Worm (Caenorhabditis elegans) whole organism, L4 larva: ENCODE results near the gene C09G9.8.

Experiments used
- D1046.2 ChIP-seq: fragments of 200-800 bp; sonication (Bioruptor generic); IDR thresholded peaks from 2 replicates; pipeline ENCODE4 v1.3.6; 2022; ENCODE audit warnings: missing genetic modification characterization, missing compliant biosample characterization
- F26F4.8 ChIP-seq: fragments of 200-800 bp; sonication (Bioruptor generic); conservative IDR thresholded peaks from 2 replicates; pipeline ENCODE4 v1.3.6; 2022; ENCODE audit warnings: missing genetic modification characterization, missing compliant biosample characterization
- aha-1 ChIP-seq: fragments of 150-350 bp; peaks from one replicate; lab custom pipeline; 2014; ENCODE audit warnings: missing biosample characterization, missing genetic modification characterization
- arid-1 ChIP-seq: fragments of 200-800 bp; sonication (Bioruptor generic); conservative IDR thresholded peaks from 2 replicates; pipeline ENCODE4 v1.3.6; 2022; ENCODE audit warnings: missing genetic modification reagents, missing genetic modification characterization, missing compliant biosample characterization
- ceh-82 ChIP-seq: sonication (generic microtip); optimal IDR thresholded peaks from 2 replicates; lab custom pipeline; 2017; ENCODE audit warnings: missing biosample characterization, missing genetic modification characterization
- cey-2 ChIP-seq: sonication (generic microtip); optimal IDR thresholded peaks from 3 replicates; lab custom pipeline; 2017; ENCODE audit warnings: missing genetic modification characterization, mild to moderate bottlenecking, missing compliant biosample characterization, antibody characterized with exemption, borderline replicate concordance; ENCODE audit not compliant: insufficient read depth
- daf-12 ChIP-seq: fragments of 150-350 bp; optimal IDR thresholded peaks from 2 replicates; lab custom pipeline; 2014; ENCODE audit warnings: missing biosample characterization, missing genetic modification reagents, missing genetic modification characterization
- daf-16 ChIP-seq, 3 experiments: sonication (generic microtip); optimal IDR thresholded peaks; 2 replicates each; lab custom pipeline; 2016 to 2017; ENCODE audit warnings: missing genetic modification characterization in 3 of 3, missing genetic modification reagents in 3 of 3, mild to moderate bottlenecking in 2 of 3, missing compliant biosample characterization in 2 of 3, missing biosample characterization in 1 of 3, moderate library complexity in 1 of 3
- dmd-6 ChIP-seq: fragments of 200-800 bp; sonication (Bioruptor generic); IDR thresholded peaks from 2 replicates; pipeline ENCODE4 v1.3.6; 2022; ENCODE audit warnings: missing genetic modification reagents, missing genetic modification characterization, missing compliant biosample characterization
- dpl-1 ChIP-seq: fragments of 150-350 bp; optimal IDR thresholded peaks from 2 replicates; lab custom pipeline; 2014; ENCODE audit warnings: missing biosample characterization, missing genetic modification reagents, missing genetic modification characterization
- duxl-1 ChIP-seq: sonication (generic microtip); optimal IDR thresholded peaks from 2 replicates; lab custom pipeline; 2016; ENCODE audit warnings: mild to moderate bottlenecking, missing genetic modification characterization, moderate library complexity, missing compliant biosample characterization; ENCODE audit not compliant: poor library complexity
- dve-1 ChIP-seq: sonication (generic microtip); optimal IDR thresholded peaks from 2 replicates; lab custom pipeline; 2017; ENCODE audit warnings: antibody characterized with exemption, mild to moderate bottlenecking, missing genetic modification characterization, missing compliant biosample characterization; ENCODE audit not compliant: insufficient read depth
- egl-27 ChIP-seq: sonication (generic microtip); optimal IDR thresholded peaks from 3 replicates; lab custom pipeline; 2017; ENCODE audit warnings: missing biosample characterization, missing genetic modification reagents, missing genetic modification characterization
- fos-1 ChIP-seq: fragments of 150-350 bp; optimal IDR thresholded peaks from 2 replicates; lab custom pipeline; 2014; ENCODE audit warnings: missing biosample characterization, missing genetic modification characterization
- gei-8 ChIP-seq: fragments of 200-800 bp; sonication (Bioruptor generic); optimal IDR thresholded peaks from 2 replicates; lab custom pipeline; 2018; ENCODE audit warnings: mild to moderate bottlenecking, missing genetic modification characterization, missing compliant biosample characterization
- hif-1 ChIP-seq, 2 experiments: sonication (generic microtip); optimal IDR thresholded peaks; 2 replicates each; lab custom pipeline; 2016 to 2017; ENCODE audit warnings: missing compliant biosample characterization in 2 of 2, missing genetic modification characterization in 2 of 2, missing genetic modification reagents in 2 of 2, missing genotype in 2 of 2, mild to moderate bottlenecking in 1 of 2
- hlh-11 ChIP-seq: fragments of 200-800 bp; sonication (Bioruptor generic); optimal IDR thresholded peaks from 2 replicates; lab custom pipeline; 2018; ENCODE audit warnings: mild to moderate bottlenecking, missing genetic modification characterization, missing compliant biosample characterization
- hlh-30 ChIP-seq: sonication (generic microtip); optimal IDR thresholded peaks from 2 replicates; lab custom pipeline; 2017; ENCODE audit warnings: antibody characterized with exemption, mild to moderate bottlenecking, missing genetic modification characterization, missing compliant biosample characterization; ENCODE audit not compliant: insufficient read depth
- hmg-1.1 ChIP-seq: fragments of 200-800 bp; sonication (Bioruptor generic); IDR thresholded peaks from 2 replicates; pipeline ENCODE4 v1.3.6; 2022; ENCODE audit warnings: missing genetic modification reagents, missing genetic modification characterization, missing compliant biosample characterization
- lin-1 ChIP-seq: fragments of 200-800 bp; sonication (Bioruptor generic); IDR thresholded peaks from 2 replicates; pipeline ENCODE4 v1.3.6; 2022; ENCODE audit warnings: missing genetic modification reagents, missing genetic modification characterization, missing compliant biosample characterization
- lsy-2 ChIP-seq, 2 experiments: fragments of 150-350 bp in 1 of 2; sonication (generic microtip) in 1 of 2; optimal IDR thresholded peaks; 2 replicates each; lab custom pipeline; 2014 to 2017; ENCODE audit warnings: missing biosample characterization in 2 of 2, missing genetic modification characterization in 2 of 2
- madf-5 ChIP-seq, 2 experiments: fragments of 200-800 bp; sonication (Bioruptor generic); IDR thresholded peaks; 2 replicates each; pipeline ENCODE4 v1.3.6; 2022; ENCODE audit warnings: missing compliant biosample characterization in 2 of 2, missing genetic modification characterization in 2 of 2
- mdl-1 ChIP-seq, 2 experiments: fragments of 150-350 bp in 1 of 2; sonication (generic microtip) in 1 of 2; optimal IDR thresholded peaks; 2 replicates each; lab custom pipeline; 2014 to 2017; ENCODE audit warnings: missing biosample characterization in 2 of 2, missing genetic modification characterization in 2 of 2
- mdt-29 ChIP-seq: fragments of 200-800 bp; sonication (Bioruptor generic); IDR thresholded peaks from 2 replicates; pipeline ENCODE4 v1.3.6; 2022; ENCODE audit warnings: missing genetic modification reagents, missing genetic modification characterization, missing compliant biosample characterization
- mep-1 ChIP-seq: fragments of 150-350 bp; sonication (generic microtip); optimal IDR thresholded peaks from 3 replicates; lab custom pipeline; 2014; ENCODE audit warnings: missing biosample characterization, missing genetic modification characterization
- mes-2 ChIP-seq: sonication (generic microtip); optimal IDR thresholded peaks from 2 replicates; lab custom pipeline; 2016; ENCODE audit warnings: missing genotype, mild to moderate bottlenecking, missing genetic modification characterization, missing compliant biosample characterization; ENCODE audit not compliant: poor library complexity, severe bottlenecking
- mxl-3 ChIP-seq: fragments of 200-800 bp; sonication (Bioruptor generic); optimal IDR thresholded peaks from 2 replicates; lab custom pipeline; 2018; ENCODE audit warnings: mild to moderate bottlenecking, missing genetic modification characterization, missing compliant biosample characterization
- nhr-102 ChIP-seq: sonication (generic microtip); optimal IDR thresholded peaks from 2 replicates; lab custom pipeline; 2016; ENCODE audit warnings: mild to moderate bottlenecking, missing genetic modification characterization, moderate library complexity, missing compliant biosample characterization
- nhr-111 ChIP-seq: fragments of 200-800 bp; sonication (Bioruptor generic); optimal IDR thresholded peaks from 2 replicates; lab custom pipeline; 2018; ENCODE audit warnings: mild to moderate bottlenecking, missing genetic modification characterization, missing compliant biosample characterization
- nhr-25 ChIP-seq: sonication (generic microtip); optimal IDR thresholded peaks from 2 replicates; lab custom pipeline; 2017; ENCODE audit warnings: missing genetic modification characterization, mild to moderate bottlenecking, missing compliant biosample characterization, antibody characterized with exemption, moderate library complexity, borderline replicate concordance; ENCODE audit not compliant: insufficient read depth
- nhr-28 ChIP-seq: fragments of 150-350 bp; optimal IDR thresholded peaks from 2 replicates; lab custom pipeline; 2014; ENCODE audit warnings: missing biosample characterization, missing genetic modification characterization
- nhr-48 ChIP-seq: sonication (generic microtip); optimal IDR thresholded peaks from 2 replicates; lab custom pipeline; 2016; ENCODE audit warnings: mild to moderate bottlenecking, missing genetic modification characterization, missing compliant biosample characterization
- nhr-77 ChIP-seq: fragments of 150-350 bp; optimal IDR thresholded peaks from 2 replicates; lab custom pipeline; 2014; ENCODE audit warnings: missing biosample characterization, missing genetic modification characterization
- pha-4 ChIP-seq, 2 experiments: fragments of 150-350 bp in 1 of 2; fragments of 200-800 bp in 1 of 2; sonication (Bioruptor generic) in 1 of 2; IDR thresholded peaks in 1 of 2; optimal IDR thresholded peaks in 1 of 2; 2 replicates each; pipeline versions ENCODE4 v1.3.6 to Lab custom; 2014 to 2022; ENCODE audit warnings: missing genetic modification characterization in 2 of 2, missing genetic modification reagents in 2 of 2, missing biosample characterization in 1 of 2, missing compliant biosample characterization in 1 of 2
- php-3 ChIP-seq: fragments of 200-800 bp; sonication (Bioruptor generic); IDR thresholded peaks from 2 replicates; pipeline ENCODE4 v1.3.6; 2022; ENCODE audit warnings: missing genetic modification reagents, missing genetic modification characterization, missing compliant biosample characterization
- pqm-1 ChIP-seq: sonication (generic microtip); optimal IDR thresholded peaks from 2 replicates; lab custom pipeline; 2017; ENCODE audit warnings: missing biosample characterization, missing genetic modification characterization
- rbr-2 ChIP-seq: sonication (generic microtip); optimal IDR thresholded peaks from 2 replicates; lab custom pipeline; 2016; ENCODE audit warnings: missing genotype, missing genetic modification characterization, missing compliant biosample characterization
- spr-3 ChIP-seq: fragments of 200-800 bp; sonication (Bioruptor generic); optimal IDR thresholded peaks from 2 replicates; lab custom pipeline; 2018; ENCODE audit warnings: mild to moderate bottlenecking, missing genetic modification characterization, missing compliant biosample characterization
- tra-1 ChIP-seq: fragments of 200-800 bp; sonication (Bioruptor generic); IDR thresholded peaks from 2 replicates; pipeline ENCODE4 v1.3.6; 2022; ENCODE audit warnings: missing genetic modification reagents, missing genetic modification characterization, missing compliant biosample characterization
- unc-62 ChIP-seq, 3 experiments: fragments of 150-350 bp in 1 of 3; sonication (generic microtip); optimal IDR thresholded peaks in 2 of 3; peaks in 1 of 3; 1 replicate in 1 of 3; 2 replicates in 2 of 3; lab custom pipeline; 2014 to 2017; ENCODE audit warnings: missing biosample characterization in 3 of 3, missing genetic modification characterization in 3 of 3, missing genetic modification reagents in 3 of 3, missing genotype in 1 of 3
- zag-1 ChIP-seq: fragments of 150-350 bp; optimal IDR thresholded peaks from 2 replicates; lab custom pipeline; 2014; ENCODE audit warnings: missing biosample characterization, missing genetic modification characterization
- zfp-3 ChIP-seq: fragments of 200-800 bp; sonication (Bioruptor generic); conservative IDR thresholded peaks from 2 replicates; pipeline ENCODE4 v1.3.6; 2022; ENCODE audit warnings: missing genetic modification reagents, missing genetic modification characterization, missing compliant biosample characterization
- zip-11 ChIP-seq: fragments of 200-800 bp; sonication (Bioruptor generic); IDR thresholded peaks from 2 replicates; pipeline ENCODE4 v1.3.6; 2022; ENCODE audit warnings: missing genetic modification characterization, missing compliant biosample characterization
- zip-2 ChIP-seq: fragments of 150-350 bp; optimal IDR thresholded peaks from 2 replicates; lab custom pipeline; 2014; ENCODE audit warnings: missing biosample characterization, missing genetic modification characterization

Gene C09G9.8

ce11 chrIV:8865343-8865742, 15.9 kb upstream of the C09G9.8 start, which contains the start of gene C09G9.1:
C09G9.1 (minus strand) TSS chrIV:8865485.
- TF ChIP-seq hif-1 (tag; optimal IDR thresholded peaks at IDR 0.05; lab: Kevin White, UChicago) (no peak), unc-62 (GFP tag; optimal IDR thresholded peaks at IDR 0.05 in 1 of 2; lab: Kevin White, UChicago) (peak in 1 of 2 experiments; percentile 51), unc-62 (tag; optimal IDR thresholded peaks at IDR 0.05; lab: Kevin White, UChicago) (no peak), daf-16 (GFP tag; optimal IDR thresholded peaks at IDR 0.05; lab: Kevin White, UChicago) (no peak), daf-16 (tag; optimal IDR thresholded peaks at IDR 0.05; lab: Kevin White, UChicago) (peak; percentile 23), nhr-25 (tag; lab: Kevin White, UChicago) (no peak), nhr-28 (peak; percentile 51), pqm-1 (tag; lab: Kevin White, UChicago) (peak; percentile 67), D1046.2 (no peak), dve-1 (tag; lab: Kevin White, UChicago) (peak; percentile 40), egl-27 (tag; lab: Kevin White, UChicago) (no peak)

ce11 chrIV:8866092-8866491, 15.2 kb upstream of the C09G9.8 start:
- no peak for TF ChIP-seq daf-12 (tag; lab: Kevin White, UChicago)
- TF ChIP-seq dpl-1 (GFP tag; lab: Kevin White, UChicago) = peak; percentile 64
- peak in 1 of 2 experiments; percentile 67 for TF ChIP-seq mdl-1 (tag; optimal IDR thresholded peaks at IDR 0.05; lab: Kevin White, UChicago)
- TF ChIP-seq hif-1 (tag; optimal IDR thresholded peaks at IDR 0.05; lab: Kevin White, UChicago) = peak in 1 of 2 experiments; percentile 42
- peak; percentile 74 for TF ChIP-seq nhr-77 (tag; lab: Kevin White, UChicago)
- TF ChIP-seq zip-2 = no peak
- peak; percentile 14 for TF ChIP-seq mes-2
- peak; percentile 81; the same call in 1 of the 2 replicates for TF ChIP-seq tra-1
- peak; percentile 8 for TF ChIP-seq gei-8 (GFP tag; lab: Kevin White, UChicago)
- no peak for TF ChIP-seq madf-5 (GFP tag; IDR thresholded peaks at IDR 0.05; lab: Robert Waterston, UW)
- TF ChIP-seq php-3 = 0 out of 2 replicates have a peak, but pooled peaks have one; percentile 35
- TF ChIP-seq spr-3 (GFP tag; lab: Kevin White, UChicago) = no peak
- TF ChIP-seq arid-1 (GFP tag; lab: Robert Waterston, UW) = no peak
- TF ChIP-seq lin-1 (GFP tag; lab: Robert Waterston, UW) = peak; percentile 75
- no peak for TF ChIP-seq nhr-111
- TF ChIP-seq F26F4.8 (GFP tag; lab: Robert Waterston, UW) = no peak
- peak; percentile 38; the same call in 1 of the 2 replicates for TF ChIP-seq pha-4 (GFP tag; IDR thresholded peaks at IDR 0.05; lab: Robert Waterston, UW)
- peak; percentile 62 for TF ChIP-seq pha-4 (tag; optimal IDR thresholded peaks at IDR 0.05; lab: Kevin White, UChicago)
- TF ChIP-seq hlh-11 (tag; lab: Kevin White, UChicago) = peak; percentile 96
- peak; percentile 85 for TF ChIP-seq mxl-3 (GFP tag; lab: Kevin White, UChicago)
- TF ChIP-seq ceh-82 = no peak
- no peak for TF ChIP-seq zag-1 (tag; lab: Kevin White, UChicago)
- TF ChIP-seq fos-1 (tag; lab: Kevin White, UChicago) = no peak
- peak; percentile 59; the same call in 1 of the 2 replicates for TF ChIP-seq hmg-1.1 (GFP tag; lab: Robert Waterston, UW)
- peak; percentile 59; the same call in 1 of the 2 replicates for TF ChIP-seq zfp-3 (GFP tag; lab: Robert Waterston, UW)
- TF ChIP-seq pqm-1 (tag; lab: Kevin White, UChicago) = peak; percentile 90
- TF ChIP-seq mep-1 (tag; lab: Kevin White, UChicago) = peak; percentile 83
- peak; percentile 98 for TF ChIP-seq aha-1 (tag; lab: Kevin White, UChicago)
- peak; percentile 46 for TF ChIP-seq rbr-2 (tag; lab: Kevin White, UChicago)
- peak; percentile 88 for TF ChIP-seq dmd-6 (GFP tag; lab: Robert Waterston, UW)
- TF ChIP-seq lsy-2 (tag; optimal IDR thresholded peaks at IDR 0.05; lab: Kevin White, UChicago) = peak in 1 of 2 experiments; percentile 62
- peak; percentile 34 for TF ChIP-seq nhr-102 (tag; lab: Kevin White, UChicago)
- TF ChIP-seq hlh-30 (tag; lab: Kevin White, UChicago) = peak; percentile 79
- no peak for TF ChIP-seq mdt-29
- peak; percentile 2 for TF ChIP-seq cey-2 (tag; lab: Kevin White, UChicago)
- TF ChIP-seq nhr-48 (tag; lab: Kevin White, UChicago) = peak; percentile 35
- TF ChIP-seq zip-11 (GFP tag; lab: Robert Waterston, UW) = no peak
- TF ChIP-seq dve-1 (tag; lab: Kevin White, UChicago) = peak; percentile 86
- TF ChIP-seq duxl-1 = no peak
- peak in 1 of 2 experiments; percentile 92 for TF ChIP-seq daf-16 (GFP tag; optimal IDR thresholded peaks at IDR 0.05; lab: Kevin White, UChicago)
- peak; percentile 63 for TF ChIP-seq daf-16 (tag; optimal IDR thresholded peaks at IDR 0.05; lab: Kevin White, UChicago)
- TF ChIP-seq nhr-28 = peak; percentile 90
